Worm (Caenorhabditis elegans) whole organism, young adult: ENCODE data around the gene T28A11.20.

Source experiments
- F22D6.2 ChIP-seq: sonication (generic microtip); optimal IDR thresholded peaks from 2 replicates; lab custom pipeline; 2016; ENCODE audit warnings: mild to moderate bottlenecking, missing genetic modification characterization, missing compliant biosample characterization
- hlh-12 ChIP-seq: sonication (generic microtip); optimal IDR thresholded peaks from 2 replicates; lab custom pipeline; 2016; ENCODE audit warnings: missing genetic modification characterization, missing compliant biosample characterization
- lin-40 ChIP-seq: sonication (generic microtip); optimal IDR thresholded peaks from 2 replicates; lab custom pipeline; 2016; ENCODE audit warnings: missing genetic modification characterization, mild to moderate bottlenecking, missing compliant biosample characterization, missing genotype, missing genetic modification reagents
- mcd-1 ChIP-seq: fragments of 200-800 bp; sonication (Bioruptor generic); IDR thresholded peaks from 2 replicates; pipeline ENCODE4 v1.3.6; 2022; ENCODE audit warnings: missing genetic modification reagents, missing genetic modification characterization, missing compliant biosample characterization
- sea-2 ChIP-seq: fragments of 200-800 bp; sonication (Bioruptor generic); IDR thresholded peaks from 2 replicates; pipeline ENCODE4 v1.3.6; 2022; ENCODE audit warnings: missing genetic modification characterization, missing compliant biosample characterization
- sptf-2 ChIP-seq: fragments of 200-800 bp; sonication (Bioruptor generic); optimal IDR thresholded peaks from 2 replicates; lab custom pipeline; 2018; ENCODE audit warnings: mild to moderate bottlenecking, missing genetic modification characterization, missing compliant biosample characterization
- tlf-1 ChIP-seq: fragments of 200-800 bp; sonication (Bioruptor generic); optimal IDR thresholded peaks from 2 replicates; lab custom pipeline; 2018; ENCODE audit warnings: mild to moderate bottlenecking, missing genetic modification characterization, missing compliant biosample characterization

ce11 chrV:3320432-3320831 lies 47.4 kb upstream of the T28A11.20 start, which contains the start of gene C17B7.14:
- TF ChIP-seq mcd-1 = no peak
- no peak for TF ChIP-seq lin-40 (tag; lab: Kevin White, UChicago)
- no peak for TF ChIP-seq sea-2 (GFP tag; lab: Robert Waterston, UW)
- TF ChIP-seq F22D6.2 = no peak
- no peak for TF ChIP-seq sptf-2 (GFP tag; lab: Kevin White, UChicago)
- no peak for TF ChIP-seq hlh-12 (tag; lab: Kevin White, UChicago)
- no peak for TF ChIP-seq tlf-1 (GFP tag; lab: Kevin White, UChicago)
